Worm (Caenorhabditis elegans) whole organism, mixed stage, embryonic: ENCODE data around the gene tmem-184.

Experiments used
- M03D4.4 ChIP-seq: sonication (generic microtip); optimal IDR thresholded peaks from 2 replicates; lab custom pipeline; 2017; ENCODE audit warnings: mild to moderate bottlenecking, missing genetic modification characterization, missing compliant biosample characterization
- bed-3 ChIP-seq: fragments of 200-800 bp; sonication (Bioruptor generic); optimal IDR thresholded peaks from 3 replicates; lab custom pipeline; 2018; ENCODE audit warnings: mild to moderate bottlenecking, missing genetic modification characterization, moderate library complexity, missing compliant biosample characterization
- blmp-1 ChIP-seq: fragments of 150-350 bp; optimal IDR thresholded peaks from 2 replicates; lab custom pipeline; 2014; ENCODE audit warnings: missing biosample characterization, missing genetic modification characterization
- ceh-39 ChIP-seq: fragments of 150-350 bp; optimal IDR thresholded peaks from 2 replicates; lab custom pipeline; 2014; ENCODE audit warnings: missing biosample characterization, missing genetic modification characterization
- ceh-43 ChIP-seq: fragments of 200-800 bp; sonication (Bioruptor generic); optimal IDR thresholded peaks from 2 replicates; lab custom pipeline; 2018; ENCODE audit warnings: mild to moderate bottlenecking, missing genetic modification characterization, moderate library complexity, missing compliant biosample characterization
- ceh-83 ChIP-seq: fragments of 200-800 bp; sonication (Bioruptor generic); optimal IDR thresholded peaks from 2 replicates; lab custom pipeline; 2018; ENCODE audit warnings: mild to moderate bottlenecking, missing genetic modification characterization, missing compliant biosample characterization
- ces-1 ChIP-seq: fragments of 150-350 bp; optimal IDR thresholded peaks from 2 replicates; lab custom pipeline; 2014; ENCODE audit warnings: missing biosample characterization, missing genetic modification reagents, missing genetic modification characterization
- cnd-1 ChIP-seq: fragments of 200-800 bp; sonication (Bioruptor generic); optimal IDR thresholded peaks from 2 replicates; lab custom pipeline; 2018; ENCODE audit warnings: mild to moderate bottlenecking, missing genetic modification characterization, missing compliant biosample characterization
- drap-1 ChIP-seq: fragments of 200-800 bp; sonication (Bioruptor generic); optimal IDR thresholded peaks from 3 replicates; lab custom pipeline; 2018; ENCODE audit warnings: mild to moderate bottlenecking, missing genetic modification characterization, missing compliant biosample characterization
- elt-1 ChIP-seq: sonication (generic microtip); optimal IDR thresholded peaks from 2 replicates; lab custom pipeline; 2017; ENCODE audit warnings: missing genetic modification characterization, mild to moderate bottlenecking, missing compliant biosample characterization, antibody characterized with exemption, moderate library complexity, borderline replicate concordance; ENCODE audit not compliant: insufficient read depth
- elt-3 ChIP-seq: fragments of 150-350 bp; optimal IDR thresholded peaks from 2 replicates; lab custom pipeline; 2014; ENCODE audit warnings: missing biosample characterization, missing genetic modification characterization
- ham-2 ChIP-seq: fragments of 200-800 bp; sonication (Bioruptor generic); optimal IDR thresholded peaks from 2 replicates; lab custom pipeline; 2018; ENCODE audit warnings: mild to moderate bottlenecking, missing genetic modification characterization, missing compliant biosample characterization
- hlh-1 ChIP-seq: fragments of 150-350 bp; optimal IDR thresholded peaks from 2 replicates; lab custom pipeline; 2014; ENCODE audit warnings: missing biosample characterization, missing genetic modification reagents, missing genetic modification characterization
- lin-32 ChIP-seq: fragments of 200-800 bp; sonication (Bioruptor generic); optimal IDR thresholded peaks from 2 replicates; lab custom pipeline; 2018; ENCODE audit warnings: mild to moderate bottlenecking, missing genetic modification characterization, missing compliant biosample characterization
- lsy-2 ChIP-seq: fragments of 150-350 bp; optimal IDR thresholded peaks from 2 replicates; lab custom pipeline; 2014; ENCODE audit warnings: missing biosample characterization, missing genetic modification characterization
- mep-1 ChIP-seq: fragments of 150-350 bp; optimal IDR thresholded peaks from 2 replicates; lab custom pipeline; 2017; ENCODE audit warnings: missing biosample characterization, missing genetic modification reagents, missing genetic modification characterization, inconsistent platforms
- nhr-12 ChIP-seq: fragments of 150-350 bp; optimal IDR thresholded peaks from 2 replicates; lab custom pipeline; 2014; ENCODE audit warnings: missing biosample characterization, missing genetic modification characterization
- nhr-2 ChIP-seq: fragments of 150-350 bp; optimal IDR thresholded peaks from 2 replicates; lab custom pipeline; 2014; ENCODE audit warnings: missing biosample characterization, missing genetic modification characterization
- nhr-237 ChIP-seq: fragments of 150-350 bp; optimal IDR thresholded peaks from 2 replicates; lab custom pipeline; 2014; ENCODE audit warnings: missing biosample characterization, missing genetic modification characterization
- nhr-28 ChIP-seq: fragments of 150-350 bp; optimal IDR thresholded peaks from 2 replicates; lab custom pipeline; 2014; ENCODE audit warnings: missing biosample characterization, missing genetic modification characterization
- nhr-76 ChIP-seq: sonication (generic microtip); optimal IDR thresholded peaks from 2 replicates; lab custom pipeline; 2017; ENCODE audit warnings: missing biosample characterization, missing genetic modification characterization
- sem-2 ChIP-seq: fragments of 200-800 bp; sonication (Bioruptor generic); optimal IDR thresholded peaks from 2 replicates; lab custom pipeline; 2018; ENCODE audit warnings: mild to moderate bottlenecking, missing genetic modification characterization, missing compliant biosample characterization
- snpc-4 ChIP-seq: fragments of 150-350 bp; optimal IDR thresholded peaks from 2 replicates; lab custom pipeline; 2014; ENCODE audit warnings: missing biosample characterization, missing genetic modification characterization
- sptf-1 ChIP-seq: sonication (generic microtip); optimal IDR thresholded peaks from 2 replicates; lab custom pipeline; 2017; ENCODE audit warnings: mild to moderate bottlenecking, missing genetic modification characterization, moderate library complexity, missing compliant biosample characterization
- tbx-8 ChIP-seq: fragments of 200-800 bp; sonication (Bioruptor generic); optimal IDR thresholded peaks from 2 replicates; lab custom pipeline; 2018; ENCODE audit warnings: mild to moderate bottlenecking, missing genetic modification characterization, moderate library complexity, missing compliant biosample characterization
- unc-120 ChIP-seq: sonication (generic microtip); optimal IDR thresholded peaks from 2 replicates; lab custom pipeline; 2017; ENCODE audit warnings: missing genetic modification characterization, missing compliant biosample characterization; ENCODE audit not compliant: poor library complexity, severe bottlenecking
- unc-39 ChIP-seq: fragments of 150-350 bp; optimal IDR thresholded peaks from 2 replicates; lab custom pipeline; 2014; ENCODE audit warnings: missing biosample characterization, missing genetic modification characterization
- unc-62 ChIP-seq: fragments of 150-350 bp; optimal IDR thresholded peaks from 2 replicates; lab custom pipeline; 2014; ENCODE audit warnings: missing biosample characterization, missing genetic modification reagents, missing genetic modification characterization
- zip-8 ChIP-seq: fragments of 150-350 bp; optimal IDR thresholded peaks from 2 replicates; lab custom pipeline; 2014; ENCODE audit warnings: missing biosample characterization, missing genetic modification characterization
- ztf-11 ChIP-seq: fragments of 150-350 bp; optimal IDR thresholded peaks from 2 replicates; lab custom pipeline; 2014; ENCODE audit warnings: missing biosample characterization, missing genetic modification characterization

Gene tmem-184

ce11 chrX:14737623-14738022 is 31.0 kb upstream of the tmem-184 start:
- TF ChIP-seq bed-3 (GFP tag; lab: Kevin White, UChicago) (no peak), blmp-1 (tag; lab: Kevin White, UChicago) (no peak), nhr-2 (tag; lab: Kevin White, UChicago) (no peak), mep-1 (no peak), M03D4.4 (no peak), hlh-1 (tag; lab: Kevin White, UChicago) (no peak), unc-120 (tag; lab: Kevin White, UChicago) (no peak), ceh-83 (GFP tag; lab: Kevin White, UChicago) (no peak), snpc-4 (tag; lab: Kevin White, UChicago) (no peak), nhr-28 (tag; lab: Kevin White, UChicago) (no peak), ceh-43 (no peak), sptf-1 (tag; lab: Kevin White, UChicago) (no peak), tbx-8 (no peak), ham-2 (GFP tag; lab: Kevin White, UChicago) (no peak), sem-2 (GFP tag; lab: Kevin White, UChicago) (no peak), ceh-39 (no peak), nhr-12 (tag; lab: Kevin White, UChicago) (no peak)
- TF ChIP-seq, all 35 proteins: peak for 0

ce11 chrX:14736955-14737621 is 30.4 kb upstream of the tmem-184 start:
- TF ChIP-seq tbx-8 (no peak), unc-62 (peak; percentile 35)

ce11 chrX:14736220-14736619 is 29.6 kb upstream of the tmem-184 start:
- TF ChIP-seq ces-1 (GFP tag; lab: Kevin White, UChicago), result no peak
- no peak for TF ChIP-seq elt-1 (tag; lab: Kevin White, UChicago)
- TF ChIP-seq nhr-237 (tag; lab: Kevin White, UChicago), result no peak
- TF ChIP-seq lin-32, result no peak
- TF ChIP-seq drap-1 (GFP tag; lab: Kevin White, UChicago), result no peak
- no peak for TF ChIP-seq mep-1
- TF ChIP-seq unc-120 (tag; lab: Kevin White, UChicago), result no peak
- no peak for TF ChIP-seq hlh-1 (tag; lab: Kevin White, UChicago)

- peak; percentile 45 for TF ChIP-seq hlh-1 (tag; lab: Kevin White, UChicago)
- no peak for TF ChIP-seq drap-1 (GFP tag; lab: Kevin White, UChicago)
- TF ChIP-seq nhr-237 (tag; lab: Kevin White, UChicago), result no peak
- no peak for TF ChIP-seq lsy-2 (tag; lab: Kevin White, UChicago)
- no peak for TF ChIP-seq ceh-39
- TF ChIP-seq unc-120 (tag; lab: Kevin White, UChicago), result peak; percentile 36
- TF ChIP-seq elt-1 (tag; lab: Kevin White, UChicago), result no peak
- TF ChIP-seq nhr-28 (tag; lab: Kevin White, UChicago), result no peak
- no peak for TF ChIP-seq elt-3
- TF ChIP-seq zip-8 (tag; lab: Kevin White, UChicago), result no peak
- TF ChIP-seq tbx-8, result no peak
- no peak for TF ChIP-seq lin-32
- TF ChIP-seq unc-62, result peak; percentile 53
- no peak for TF ChIP-seq ham-2 (GFP tag; lab: Kevin White, UChicago)
Measured at ce11 chrX:14731828-14732331, 25.2 kb upstream of the tmem-184 start, which contains the start of gene F33C8.4. Gene F33C8.4 (plus strand): TSS chrX:14732281.

ce11 chrX:14729319-14729718 is 22.7 kb upstream of the tmem-184 start, which contains the start of gene tsp-8:
Gene tsp-8 (minus strand): TSS chrX:14729503.
- TF ChIP-seq ztf-11 (tag; lab: Kevin White, UChicago) (no peak), hlh-1 (tag; lab: Kevin White, UChicago) (peak; percentile 54)

ce11 chrX:14724935-14725334 is 18.3 kb upstream of the tmem-184 start:
- TF ChIP-seq elt-1 (tag; lab: Kevin White, UChicago) (no peak), sptf-1 (tag; lab: Kevin White, UChicago) (no peak), elt-3 (no peak), tbx-8 (no peak), unc-120 (tag; lab: Kevin White, UChicago) (no peak), lsy-2 (tag; lab: Kevin White, UChicago) (no peak), unc-39 (tag; lab: Kevin White, UChicago) (no peak), nhr-76 (tag; lab: Kevin White, UChicago) (no peak), ham-2 (GFP tag; lab: Kevin White, UChicago) (no peak), zip-8 (tag; lab: Kevin White, UChicago) (no peak), blmp-1 (tag; lab: Kevin White, UChicago) (no peak), ceh-43 (no peak), nhr-2 (tag; lab: Kevin White, UChicago) (no peak), cnd-1 (tag; lab: Kevin White, UChicago) (no peak), bed-3 (GFP tag; lab: Kevin White, UChicago) (no peak)
